Fruit fly (Drosophila melanogaster) whole organism, embryonic: ENCODE measurements around the gene CG11370.

Experiments
- CG10321 ChIP-seq: fragments of 200-800 bp; sonication (Bioruptor generic); IDR thresholded peaks from 2 replicates; pipeline ENCODE4 v1.3.6; 2022; ENCODE audit warnings: missing biosample characterization, missing genetic modification characterization
- CG11085 ChIP-seq: fragments of 200-800 bp; sonication (Bioruptor generic); IDR thresholded peaks from 2 replicates; pipeline ENCODE4 v1.3.6; 2022; ENCODE audit warnings: missing biosample characterization, missing genetic modification characterization
- CG11504 ChIP-seq: fragments of 200-800 bp; sonication (Bioruptor generic); optimal IDR thresholded peaks from 3 replicates; lab custom pipeline; 2019; ENCODE audit warnings: missing biosample characterization, mild to moderate bottlenecking, missing genetic modification characterization, moderate library complexity
- CG12071 ChIP-seq: fragments of 200-800 bp; sonication (Bioruptor generic); optimal IDR thresholded peaks from 3 replicates; lab custom pipeline; 2018; ENCODE audit warnings: missing biosample characterization, mild to moderate bottlenecking, missing genetic modification characterization
- CG13296 ChIP-seq: fragments of 200-800 bp; sonication (Bioruptor generic); optimal IDR thresholded peaks from 3 replicates; lab custom pipeline; 2018; ENCODE audit warnings: missing biosample characterization, mild to moderate bottlenecking, missing genetic modification characterization
- CG14014 ChIP-seq: fragments of 200-800 bp; sonication (Bioruptor generic); IDR thresholded peaks from 2 replicates; pipeline ENCODE4 v1.3.6; 2022; ENCODE audit warnings: missing biosample characterization, missing genetic modification characterization
- CG15514 ChIP-seq: fragments of 200-800 bp; sonication (Bioruptor generic); optimal IDR thresholded peaks from 3 replicates; lab custom pipeline; 2017; ENCODE audit warnings: missing biosample characterization, missing genetic modification characterization, mild to moderate bottlenecking, moderate library complexity, missing genetic modification reagents
- CG1602 ChIP-seq: fragments of 200-800 bp; sonication (Bioruptor generic); optimal IDR thresholded peaks from 3 replicates; lab custom pipeline; 2016; ENCODE audit warnings: missing biosample characterization, missing genetic modification characterization
- CG1603 ChIP-seq: fragments of 200-800 bp; sonication (Bioruptor generic); optimal IDR thresholded peaks from 2 replicates; lab custom pipeline; 2019; ENCODE audit warnings: missing biosample characterization, mild to moderate bottlenecking, missing genetic modification characterization, moderate library complexity
- CG17612 ChIP-seq: fragments of 200-800 bp; sonication (Bioruptor generic); IDR thresholded peaks from 2 replicates; pipeline ENCODE4 v1.3.6; 2022; ENCODE audit warnings: missing biosample characterization, missing genetic modification characterization
- CG18011 ChIP-seq: fragments of 200-800 bp; sonication (Bioruptor generic); optimal IDR thresholded peaks from 2 replicates; lab custom pipeline; 2017; ENCODE audit warnings: missing biosample characterization, missing genetic modification characterization, mild to moderate bottlenecking, moderate library complexity, missing genotype
- CG31365 ChIP-seq: fragments of 200-800 bp; sonication (Bioruptor generic); optimal IDR thresholded peaks from 2 replicates; lab custom pipeline; 2018; ENCODE audit warnings: missing biosample characterization, mild to moderate bottlenecking, missing genetic modification characterization
- CG31441 ChIP-seq: fragments of 200-800 bp; sonication (Bioruptor generic); IDR thresholded peaks from 2 replicates; pipeline ENCODE4 v1.3.6; 2022; ENCODE audit warnings: missing biosample characterization, missing genetic modification characterization
- CG32767 ChIP-seq: fragments of 200-800 bp; sonication (Bioruptor generic); IDR thresholded peaks from 2 replicates; pipeline ENCODE4 v1.3.6; 2022; ENCODE audit warnings: missing biosample characterization, missing genetic modification characterization
- CG5180 ChIP-seq: fragments of 200-800 bp; sonication (Bioruptor generic); optimal IDR thresholded peaks from 3 replicates; lab custom pipeline; 2017; ENCODE audit warnings: missing biosample characterization, missing genetic modification characterization, mild to moderate bottlenecking, moderate library complexity, missing genetic modification reagents
- CG6175 ChIP-seq: fragments of 200-800 bp; sonication (Bioruptor generic); IDR thresholded peaks from 3 replicates; pipeline ENCODE4 v1.3.6; 2022; ENCODE audit warnings: missing biosample characterization, missing genetic modification characterization
- CG6683 ChIP-seq: fragments of 200-800 bp; sonication (Bioruptor generic); optimal IDR thresholded peaks from 2 replicates; lab custom pipeline; 2017; ENCODE audit warnings: missing biosample characterization, mild to moderate bottlenecking, missing genetic modification characterization, missing genetic modification reagents
- CG6813 ChIP-seq: fragments of 200-800 bp; sonication (Bioruptor generic); optimal IDR thresholded peaks from 2 replicates; lab custom pipeline; 2017; ENCODE audit warnings: missing biosample characterization, missing genetic modification characterization, mild to moderate bottlenecking, moderate library complexity, missing genetic modification reagents
- CG7786 ChIP-seq: fragments of 200-800 bp; sonication (Bioruptor generic); optimal IDR thresholded peaks from 2 replicates; lab custom pipeline; 2016; ENCODE audit warnings: missing biosample characterization, missing genetic modification characterization
- CG7839 ChIP-seq: fragments of 200-800 bp; sonication (Bioruptor generic); optimal IDR thresholded peaks from 3 replicates; lab custom pipeline; 2018; ENCODE audit warnings: missing biosample characterization, mild to moderate bottlenecking, missing genetic modification characterization, moderate library complexity
- CG7928 ChIP-seq: fragments of 200-800 bp; sonication (Bioruptor generic); optimal IDR thresholded peaks from 2 replicates; lab custom pipeline; 2017; ENCODE audit warnings: missing biosample characterization, mild to moderate bottlenecking, missing genetic modification characterization
- Camta ChIP-seq: fragments of 200-800 bp; sonication (Bioruptor generic); optimal IDR thresholded peaks from 2 replicates; lab custom pipeline; 2016; ENCODE audit warnings: missing biosample characterization, missing genetic modification characterization
- Dek ChIP-seq: fragments of 200-800 bp; sonication (Bioruptor generic); optimal IDR thresholded peaks from 3 replicates; lab custom pipeline; 2019; ENCODE audit warnings: missing biosample characterization, mild to moderate bottlenecking, missing genetic modification characterization, moderate library complexity
- E2f2 ChIP-seq: fragments of 200-800 bp; sonication (Bioruptor generic); IDR thresholded peaks from 2 replicates; pipeline ENCODE4 v1.3.6; 2022; ENCODE audit warnings: missing biosample characterization, missing genetic modification characterization
- Gug ChIP-seq: fragments of 200-800 bp; sonication (Bioruptor generic); IDR thresholded peaks from 4 replicates; pipeline ENCODE4 v1.3.6; 2022; ENCODE audit warnings: missing biosample characterization, missing genetic modification characterization
- Hey ChIP-seq: fragments of 200-800 bp; sonication (Bioruptor generic); optimal IDR thresholded peaks from 3 replicates; lab custom pipeline; 2018; ENCODE audit warnings: missing biosample characterization, mild to moderate bottlenecking, missing genetic modification characterization
- HmgD ChIP-seq: fragments of 200-800 bp; sonication (Bioruptor generic); optimal IDR thresholded peaks from 3 replicates; lab custom pipeline; 2016; ENCODE audit warnings: missing biosample characterization, missing genetic modification characterization
- Jarid2 ChIP-seq: fragments of 200-800 bp; sonication (Bioruptor generic); optimal IDR thresholded peaks from 3 replicates; lab custom pipeline; 2017; ENCODE audit warnings: mild to moderate bottlenecking, missing biosample characterization, missing genetic modification reagents, missing genetic modification characterization
- NFAT ChIP-seq: fragments of 200-800 bp; sonication (Bioruptor generic); IDR thresholded peaks from 2 replicates; pipeline ENCODE4 v1.3.6; 2022; ENCODE audit warnings: missing biosample characterization, missing genetic modification characterization
- Ptx1 ChIP-seq: fragments of 200-800 bp; sonication (Bioruptor generic); IDR thresholded peaks from 2 replicates; pipeline ENCODE4 v1.3.6; 2022; ENCODE audit warnings: missing biosample characterization, missing genetic modification characterization
- Sry-δ ChIP-seq: fragments of 200-800 bp; sonication (Bioruptor generic); optimal IDR thresholded peaks from 2 replicates; lab custom pipeline; 2016; ENCODE audit warnings: missing biosample characterization, missing genetic modification characterization
- abd-A ChIP-seq: fragments of 200-800 bp; sonication (Bioruptor generic); optimal IDR thresholded peaks from 3 replicates; lab custom pipeline; 2019; ENCODE audit warnings: missing biosample characterization, mild to moderate bottlenecking, missing genetic modification characterization, moderate library complexity
- bab2 ChIP-seq: fragments of 200-800 bp; sonication (Bioruptor generic); optimal IDR thresholded peaks from 2 replicates; lab custom pipeline; 2016; ENCODE audit warnings: missing biosample characterization, missing genetic modification characterization
- bigmax ChIP-seq: fragments of 200-800 bp; sonication (Bioruptor generic); optimal IDR thresholded peaks from 2 replicates; lab custom pipeline; 2018; ENCODE audit warnings: missing biosample characterization, mild to moderate bottlenecking, missing genetic modification characterization
- bsh ChIP-seq, 2 experiments: fragments of 200-800 bp; sonication (Bioruptor generic); optimal IDR thresholded peaks; 2 replicates each; lab custom pipeline; 2017 to 2018; ENCODE audit warnings: mild to moderate bottlenecking in 2 of 2, missing biosample characterization in 2 of 2, missing genetic modification characterization in 2 of 2, moderate library complexity in 1 of 2
- cg ChIP-seq: fragments of 200-800 bp; sonication (Bioruptor generic); optimal IDR thresholded peaks from 3 replicates; lab custom pipeline; 2019; ENCODE audit warnings: missing biosample characterization, mild to moderate bottlenecking, missing genetic modification characterization, moderate library complexity
- exex ChIP-seq: fragments of 200-800 bp; sonication (Bioruptor generic); optimal IDR thresholded peaks from 4 replicates; lab custom pipeline; 2018; ENCODE audit warnings: missing biosample characterization, mild to moderate bottlenecking, missing genetic modification characterization, moderate library complexity
- eyg ChIP-seq: fragments of 200-800 bp; sonication (Bioruptor generic); optimal IDR thresholded peaks from 3 replicates; lab custom pipeline; 2016; ENCODE audit warnings: missing biosample characterization, missing genetic modification characterization
- h ChIP-seq: fragments of >200 bp; optimal IDR thresholded peaks from 2 replicates; lab custom pipeline; 2017
- hth ChIP-seq: fragments of >200 bp; optimal IDR thresholded peaks from 2 replicates; lab custom pipeline; 2017; ENCODE audit warnings: inconsistent platforms
- jing ChIP-seq: fragments of 200-800 bp; sonication (Bioruptor generic); optimal IDR thresholded peaks from 2 replicates; lab custom pipeline; 2018; ENCODE audit warnings: missing biosample characterization, mild to moderate bottlenecking, missing genetic modification characterization
- jumu ChIP-seq: fragments of 200-800 bp; sonication (Bioruptor generic); optimal IDR thresholded peaks from 3 replicates; lab custom pipeline; 2016; ENCODE audit warnings: missing biosample characterization, missing genetic modification characterization
- lilli ChIP-seq: fragments of 200-800 bp; sonication (Bioruptor generic); optimal IDR thresholded peaks from 3 replicates; lab custom pipeline; 2016; ENCODE audit warnings: missing biosample characterization, missing genetic modification characterization
- mld ChIP-seq: fragments of 200-800 bp; sonication (Bioruptor generic); IDR thresholded peaks from 3 replicates; pipeline ENCODE4 v1.3.6; 2022; ENCODE audit warnings: missing biosample characterization, missing genetic modification characterization; ENCODE audit not compliant: partially characterized antibody
- otp ChIP-seq: fragments of 200-800 bp; sonication (Bioruptor generic); IDR thresholded peaks from 3 replicates; pipeline ENCODE4, ENCODE4 v1.3.6; 2022; ENCODE audit warnings: missing biosample characterization, missing genetic modification characterization
- p53 ChIP-seq: fragments of 200-800 bp; sonication (Bioruptor generic); optimal IDR thresholded peaks from 2 replicates; lab custom pipeline; 2016; ENCODE audit warnings: missing biosample characterization, missing genetic modification characterization
- ranshi ChIP-seq: fragments of 200-800 bp; sonication (Bioruptor generic); IDR thresholded peaks from 2 replicates; pipeline ENCODE4 v1.3.6; 2022; ENCODE audit warnings: missing biosample characterization, missing genetic modification characterization
- run ChIP-seq: fragments of 200-800 bp; sonication (Bioruptor generic); optimal IDR thresholded peaks from 3 replicates; lab custom pipeline; 2018; ENCODE audit warnings: missing biosample characterization, mild to moderate bottlenecking, missing genetic modification characterization
- seq ChIP-seq: fragments of 200-800 bp; sonication (Bioruptor generic); IDR thresholded peaks from 2 replicates; pipeline ENCODE4 v1.3.6; 2022; ENCODE audit warnings: missing biosample characterization, missing genetic modification characterization
- sim ChIP-seq: fragments of 200-800 bp; sonication (Bioruptor generic); IDR thresholded peaks from 2 replicates; pipeline ENCODE4 v1.3.6; 2022; ENCODE audit warnings: missing biosample characterization, missing genetic modification characterization

Gene CG11370

DNA sequence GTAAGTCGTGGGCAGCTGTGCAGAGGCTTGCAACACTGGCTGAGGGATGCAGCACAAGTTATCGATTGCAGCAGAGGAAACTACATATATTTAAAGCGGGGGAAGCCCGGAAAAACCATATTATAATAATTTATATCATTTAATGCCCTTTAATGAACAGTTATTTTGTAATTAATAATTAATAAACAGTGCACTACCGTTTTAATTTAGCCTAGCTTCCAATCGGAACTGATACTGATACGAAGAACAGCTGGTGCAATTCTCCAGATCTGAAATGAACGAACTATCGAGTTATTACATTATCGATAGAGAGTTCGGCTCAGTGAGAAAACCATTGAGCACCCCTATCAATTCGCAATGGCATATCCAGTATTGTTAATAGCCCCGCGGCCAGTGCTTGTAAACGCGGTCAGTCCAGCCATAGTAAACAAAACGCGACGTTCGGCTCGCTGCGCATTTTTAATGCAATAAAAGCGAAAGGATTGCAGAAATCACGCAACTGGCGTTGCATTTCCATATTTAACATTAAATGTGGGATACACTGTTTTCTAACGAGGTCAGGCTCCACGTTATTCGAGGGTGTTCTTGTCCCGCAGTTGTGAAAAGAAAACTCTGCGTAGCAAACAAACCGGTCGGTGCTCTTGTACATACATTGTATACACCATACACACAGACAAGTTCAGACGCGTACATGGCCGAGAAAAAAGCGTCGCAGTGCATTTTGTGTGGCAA is 29.6 kb downstream of the CG11370 start, which contains the start of gene CG7369 (continued):
- TF ChIP-seq CG31441 (GFP tag; lab: Robert Waterston, UW), result peak; percentile 78
- peak; percentile 79 for TF ChIP-seq CG18011 (GFP tag; lab: Kevin White, UChicago)
- TF ChIP-seq lilli (GFP tag; lab: Kevin White, UChicago), result peak; percentile 92
- peak; percentile 32 to 54 for TF ChIP-seq bsh (GFP tag; optimal IDR thresholded peaks at IDR 0.05; lab: Kevin White, UChicago)
- TF ChIP-seq HmgD (GFP tag; lab: Kevin White, UChicago), result no peak
- TF ChIP-seq E2f2 (GFP tag; lab: Robert Waterston, UW), result peak; percentile 68
- no peak for TF ChIP-seq bigmax (GFP tag; lab: Kevin White, UChicago)
- peak; percentile 85 for TF ChIP-seq NFAT (GFP tag; lab: Robert Waterston, UW)
- TF ChIP-seq CG10321 (GFP tag; lab: Robert Waterston, UW), result no peak
- TF ChIP-seq CG7839, result peak; percentile 75
- TF ChIP-seq CG7786 (GFP tag; lab: Kevin White, UChicago), result peak; percentile 77
- peak; percentile 36 for TF ChIP-seq eyg (GFP tag; lab: Kevin White, UChicago)
- peak; percentile 52 for TF ChIP-seq jing (GFP tag; lab: Kevin White, UChicago)
- no peak for TF ChIP-seq abd-A (tag; lab: Kevin White, UChicago)
- peak; percentile 28 for TF ChIP-seq run
- peak; percentile 95 for TF ChIP-seq p53 (GFP tag; lab: Kevin White, UChicago)
- TF ChIP-seq hth (lab: Kevin White, UChicago), result no peak
- TF ChIP-seq cg (GFP tag; lab: Kevin White, UChicago), result no peak
- TF ChIP-seq Sry-δ, result peak; percentile 67
- TF ChIP-seq CG6683 (GFP tag; lab: Kevin White, UChicago), result peak; percentile 70
- TF ChIP-seq CG11504, result peak; percentile 82
- TF ChIP-seq Gug (GFP tag; lab: Robert Waterston, UW), result peak; percentile 79
- TF ChIP-seq jumu (GFP tag; lab: Kevin White, UChicago), result peak; percentile 63
- TF ChIP-seq sim (GFP tag; lab: Robert Waterston, UW), result no peak
- peak; percentile 29 for TF ChIP-seq exex (tag; lab: Kevin White, UChicago)
- TF ChIP-seq ranshi (GFP tag; lab: Robert Waterston, UW), result peak; percentile 68; the same call in 1 of the 2 replicates
- TF ChIP-seq CG15514 (GFP tag; lab: Kevin White, UChicago), result peak; percentile 91
- peak; percentile 30 for TF ChIP-seq CG1603 (tag; lab: Kevin White, UChicago)
- peak; percentile 68; the same call in 1 of the 3 replicates for TF ChIP-seq otp
- TF ChIP-seq h, result no peak
- TF ChIP-seq CG7928, result peak; percentile 95
- peak; percentile 82 for TF ChIP-seq Dek (tag; lab: Kevin White, UChicago)
- 0 out of 3 replicates have a peak, but pooled peaks have one; percentile 36 for TF ChIP-seq CG6175 (GFP tag; lab: Robert Waterston, UW)
- TF ChIP-seq CG6813 (GFP tag; lab: Kevin White, UChicago), result no peak
- peak; percentile 10 for TF ChIP-seq Hey
- peak; percentile 64 for TF ChIP-seq CG12071 (GFP tag; lab: Kevin White, UChicago)
- TF ChIP-seq CG11085 (GFP tag; lab: Robert Waterston, UW), result no peak; the same call in none of the 2 replicates
- peak; percentile 71 for TF ChIP-seq CG13296 (GFP tag; lab: Kevin White, UChicago)
- TF ChIP-seq CG32767, result peak; percentile 59
- TF ChIP-seq CG1602 (GFP tag; lab: Kevin White, UChicago), result peak; percentile 87
- TF ChIP-seq mld (GFP tag; lab: Robert Waterston, UW), result peak; percentile 51; the same call in 1 of the 3 replicates
- peak; percentile 55 for TF ChIP-seq Jarid2
- peak; percentile 62 for TF ChIP-seq seq (GFP tag; lab: Robert Waterston, UW)
- peak; percentile 74 for TF ChIP-seq CG14014 (GFP tag; lab: Robert Waterston, UW)
- TF ChIP-seq Ptx1, result peak; percentile 85
- peak; percentile 36 for TF ChIP-seq Camta (GFP tag; lab: Kevin White, UChicago)
- peak; percentile 63 for TF ChIP-seq CG17612 (GFP tag; lab: Robert Waterston, UW)
- TF ChIP-seq CG5180 (GFP tag; lab: Kevin White, UChicago), result peak; percentile 17
- no peak for TF ChIP-seq CG31365
- peak; percentile 77 for TF ChIP-seq bab2
